Worm (Caenorhabditis elegans) whole organism, midembryonic: ENCODE measurements around the gene tyra-2.

Source experiments
- T22C8.4 ChIP-seq: fragments of 200-800 bp; sonication (Bioruptor generic); IDR thresholded peaks from 2 replicates; pipeline ENCODE4 v1.3.6; 2022; ENCODE audit warnings: missing genetic modification characterization, missing compliant biosample characterization
- cog-1 ChIP-seq: sonication (generic microtip); optimal IDR thresholded peaks from 2 replicates; lab custom pipeline; 2016; ENCODE audit warnings: missing genetic modification characterization, missing compliant biosample characterization
- flt-1 ChIP-seq: fragments of 200-800 bp; sonication (Bioruptor generic); IDR thresholded peaks from 2 replicates; pipeline ENCODE4 v1.3.6; 2022; ENCODE audit warnings: missing genetic modification characterization, missing compliant biosample characterization
- klf-2 ChIP-seq: fragments of 200-800 bp; sonication (Bioruptor generic); conservative IDR thresholded peaks from 2 replicates; pipeline ENCODE4 v1.3.6; 2022; ENCODE audit warnings: missing genetic modification reagents, missing genetic modification characterization, missing compliant biosample characterization
- med-1 ChIP-seq: sonication (generic microtip); optimal IDR thresholded peaks from 2 replicates; lab custom pipeline; 2017; ENCODE audit warnings: missing genetic modification characterization, mild to moderate bottlenecking, missing compliant biosample characterization, antibody characterized with exemption, missing genetic modification reagents; ENCODE audit not compliant: insufficient read depth
- ref-1 ChIP-seq: fragments of 200-800 bp; sonication (Bioruptor generic); conservative IDR thresholded peaks from 2 replicates; pipeline ENCODE4 v1.3.6; 2022; ENCODE audit warnings: missing genetic modification reagents, missing genetic modification characterization, missing compliant biosample characterization
- tab-1 ChIP-seq: fragments of 200-800 bp; sonication (Bioruptor generic); IDR thresholded peaks from 2 replicates; pipeline ENCODE4 v1.3.6; 2022; ENCODE audit warnings: missing genetic modification characterization, missing compliant biosample characterization
- ztf-23 ChIP-seq: fragments of 200-800 bp; sonication (Bioruptor generic); IDR thresholded peaks from 2 replicates; pipeline ENCODE4 v1.3.6; 2022; ENCODE audit warnings: missing genetic modification reagents, missing genetic modification characterization, missing compliant biosample characterization
- ztf-29 ChIP-seq: fragments of 200-800 bp; sonication (Bioruptor generic); IDR thresholded peaks from 2 replicates; pipeline ENCODE4 v1.3.6; 2022; ENCODE audit warnings: missing genetic modification reagents, missing genetic modification characterization, missing compliant biosample characterization

The tyra-2 gene

ce11 chrX:6991427-6991826, 13.9 kb downstream of the tyra-2 start, which contains the start of gene ugt-57:
Gene ugt-57 (plus strand): TSS chrX:6991727.
- TF ChIP-seq med-1 (GFP tag; lab: Kevin White, UChicago) (no peak), klf-2 (GFP tag; lab: Robert Waterston, UW) (no peak), tab-1 (GFP tag; lab: Robert Waterston, UW) (no peak), flt-1 (GFP tag; lab: Robert Waterston, UW) (no peak), ztf-23 (GFP tag; lab: Robert Waterston, UW) (no peak), cog-1 (tag; lab: Kevin White, UChicago) (no peak), ztf-29 (no peak), ref-1 (no peak), T22C8.4 (GFP tag; lab: Robert Waterston, UW) (no peak)

DNA sequence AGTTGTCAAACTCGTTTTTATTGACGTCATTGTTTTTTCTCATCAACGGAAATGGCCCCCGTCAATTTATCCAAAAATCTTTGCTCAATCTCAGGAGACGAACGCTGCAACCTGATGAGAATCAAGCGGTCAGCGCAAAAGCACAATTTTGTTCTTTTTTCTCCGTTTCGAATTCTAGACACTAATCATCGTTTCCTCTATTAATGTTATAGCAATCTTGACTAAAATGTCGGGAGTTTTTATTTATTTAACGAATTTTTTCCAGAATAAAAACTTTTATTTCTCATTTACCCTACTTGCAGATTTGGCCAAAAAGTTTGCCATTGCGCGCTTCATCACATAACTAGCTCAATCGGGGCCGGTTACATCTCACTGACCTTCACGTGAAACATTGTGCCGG, 16.0 kb downstream of the tyra-2 start, which contains the start of gene F01E11.18:
Gene F01E11.18 (plus strand): TSS at position 301 of the 400 bp plus-strand sequence.
- TF ChIP-seq flt-1 (GFP tag; lab: Robert Waterston, UW): no peak
- no peak for TF ChIP-seq klf-2 (GFP tag; lab: Robert Waterston, UW)
- no peak for TF ChIP-seq ref-1
- no peak for TF ChIP-seq ztf-29
- no peak for TF ChIP-seq tab-1 (GFP tag; lab: Robert Waterston, UW)
- TF ChIP-seq ztf-23 (GFP tag; lab: Robert Waterston, UW): no peak
- no peak for TF ChIP-seq med-1 (GFP tag; lab: Kevin White, UChicago)

DNA sequence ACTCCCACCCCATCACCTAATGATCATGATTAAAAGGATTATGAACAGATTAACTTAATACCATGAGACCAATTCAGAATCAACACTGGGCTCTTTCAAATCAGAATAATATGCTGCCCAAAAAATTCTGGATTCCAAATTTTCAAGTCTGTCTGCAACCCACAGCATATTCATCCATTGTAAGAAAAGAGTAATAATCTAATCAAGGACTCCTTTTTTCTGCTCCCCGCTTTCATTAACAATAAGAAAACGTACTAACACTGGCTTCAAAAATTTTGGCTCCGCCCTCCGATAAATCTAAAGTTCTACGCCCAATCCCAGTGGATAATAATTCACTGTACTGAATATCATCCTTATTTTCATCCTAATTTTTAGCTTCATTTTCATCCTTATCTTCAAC, 17.2 kb downstream of the tyra-2 start:
- no peak for TF ChIP-seq cog-1 (tag; lab: Kevin White, UChicago)
- no peak for TF ChIP-seq ztf-23 (GFP tag; lab: Robert Waterston, UW)
- no peak for TF ChIP-seq tab-1 (GFP tag; lab: Robert Waterston, UW)
- TF ChIP-seq ref-1: no peak
- no peak for TF ChIP-seq klf-2 (GFP tag; lab: Robert Waterston, UW)
- no peak for TF ChIP-seq med-1 (GFP tag; lab: Kevin White, UChicago)
- TF ChIP-seq flt-1 (GFP tag; lab: Robert Waterston, UW): no peak
- TF ChIP-seq T22C8.4 (GFP tag; lab: Robert Waterston, UW): no peak
- no peak for TF ChIP-seq ztf-29

DNA sequence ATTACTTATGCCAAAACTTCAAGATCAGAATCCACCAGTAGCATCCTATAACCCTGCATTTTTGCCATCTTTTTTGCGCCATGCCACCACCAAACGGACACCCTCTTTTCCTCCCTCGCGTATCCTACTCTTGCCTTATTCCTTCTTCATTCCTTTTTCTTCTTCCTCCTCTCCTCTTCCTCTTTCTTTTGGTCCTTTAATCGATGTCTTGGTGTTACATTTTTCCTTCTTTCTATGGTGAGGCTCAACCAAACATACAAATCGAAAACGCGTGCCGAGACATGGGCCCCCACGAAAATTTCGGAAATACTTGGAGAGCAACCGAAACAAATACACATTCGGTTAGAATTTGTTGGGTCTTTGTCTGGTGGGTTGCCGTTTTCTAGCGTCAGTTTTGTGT, 34.1 kb downstream of the tyra-2 start:
- no peak for TF ChIP-seq ztf-29
- TF ChIP-seq ref-1: no peak
- TF ChIP-seq tab-1 (GFP tag; lab: Robert Waterston, UW): no peak
- TF ChIP-seq T22C8.4 (GFP tag; lab: Robert Waterston, UW): no peak
- no peak for TF ChIP-seq klf-2 (GFP tag; lab: Robert Waterston, UW)
- TF ChIP-seq flt-1 (GFP tag; lab: Robert Waterston, UW): no peak
- TF ChIP-seq cog-1 (tag; lab: Kevin White, UChicago): no peak
- no peak for TF ChIP-seq ztf-23 (GFP tag; lab: Robert Waterston, UW)
- no peak for TF ChIP-seq med-1 (GFP tag; lab: Kevin White, UChicago)

ce11 chrX:6970134-6970533, 35.2 kb downstream of the tyra-2 start:
- TF ChIP-seq ztf-29 (no peak), med-1 (GFP tag; lab: Kevin White, UChicago) (no peak), cog-1 (tag; lab: Kevin White, UChicago) (no peak), klf-2 (GFP tag; lab: Robert Waterston, UW) (no peak), flt-1 (GFP tag; lab: Robert Waterston, UW) (no peak), tab-1 (GFP tag; lab: Robert Waterston, UW) (no peak), ref-1 (no peak)

ce11 chrX:6968553-6968952, 36.8 kb downstream of the tyra-2 start:
- TF ChIP-seq tab-1 (GFP tag; lab: Robert Waterston, UW) (no peak), ref-1 (no peak), klf-2 (GFP tag; lab: Robert Waterston, UW) (no peak), T22C8.4 (GFP tag; lab: Robert Waterston, UW) (no peak), ztf-23 (GFP tag; lab: Robert Waterston, UW) (no peak), ztf-29 (no peak), cog-1 (tag; lab: Kevin White, UChicago) (no peak), flt-1 (GFP tag; lab: Robert Waterston, UW) (no peak), med-1 (GFP tag; lab: Kevin White, UChicago) (no peak)

DNA sequence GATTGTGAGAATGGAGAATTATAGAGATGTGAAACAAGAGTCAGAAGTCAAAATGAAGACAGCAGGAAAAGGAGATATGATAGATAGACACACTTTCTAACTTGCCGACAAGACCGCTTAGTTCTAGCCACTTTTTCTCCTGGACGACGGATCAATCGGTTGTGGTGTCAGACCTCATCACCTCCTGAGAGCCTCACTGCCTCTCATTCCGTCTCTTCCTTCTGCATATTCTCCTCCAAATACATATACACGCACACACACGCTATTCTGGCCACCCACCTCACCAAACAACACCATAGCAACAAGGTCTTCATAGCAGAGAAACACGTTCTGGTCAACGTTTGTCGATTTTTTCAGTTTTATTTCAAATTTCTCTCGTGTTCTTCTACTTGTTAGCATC, 38.3 kb downstream of the tyra-2 start, which contains the start of gene F01E11.3:
Gene F01E11.3 (plus strand): TSS at position 301 of the 400 bp plus-strand sequence.
- TF ChIP-seq klf-2 (GFP tag; lab: Robert Waterston, UW) (no peak), med-1 (GFP tag; lab: Kevin White, UChicago) (no peak), ztf-29 (no peak), ref-1 (no peak), ztf-23 (GFP tag; lab: Robert Waterston, UW) (no peak), flt-1 (GFP tag; lab: Robert Waterston, UW) (no peak), tab-1 (GFP tag; lab: Robert Waterston, UW) (no peak), cog-1 (tag; lab: Kevin White, UChicago) (no peak), T22C8.4 (GFP tag; lab: Robert Waterston, UW) (no peak)

DNA sequence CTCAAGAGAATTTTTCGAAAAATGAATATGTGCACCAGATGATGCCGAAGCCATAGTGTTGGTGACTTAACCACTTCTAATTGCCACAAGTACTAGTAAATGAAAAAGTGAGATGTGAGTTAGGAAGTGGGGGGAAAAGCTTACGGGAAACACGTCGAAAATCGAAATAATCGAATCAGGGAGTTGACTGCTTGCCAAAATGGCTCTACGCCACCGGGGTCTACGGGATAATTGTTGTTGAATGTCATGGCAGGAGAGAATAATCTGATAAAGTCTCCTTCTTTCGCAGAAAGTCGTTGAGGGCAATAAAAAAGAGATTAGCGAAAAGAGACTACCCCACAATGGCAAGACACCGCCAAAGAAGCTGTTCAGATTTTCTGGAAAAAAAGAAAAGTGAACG, 41.5 kb downstream of the tyra-2 start:
- TF ChIP-seq klf-2 (GFP tag; lab: Robert Waterston, UW) (no peak), flt-1 (GFP tag; lab: Robert Waterston, UW) (no peak)

DNA sequence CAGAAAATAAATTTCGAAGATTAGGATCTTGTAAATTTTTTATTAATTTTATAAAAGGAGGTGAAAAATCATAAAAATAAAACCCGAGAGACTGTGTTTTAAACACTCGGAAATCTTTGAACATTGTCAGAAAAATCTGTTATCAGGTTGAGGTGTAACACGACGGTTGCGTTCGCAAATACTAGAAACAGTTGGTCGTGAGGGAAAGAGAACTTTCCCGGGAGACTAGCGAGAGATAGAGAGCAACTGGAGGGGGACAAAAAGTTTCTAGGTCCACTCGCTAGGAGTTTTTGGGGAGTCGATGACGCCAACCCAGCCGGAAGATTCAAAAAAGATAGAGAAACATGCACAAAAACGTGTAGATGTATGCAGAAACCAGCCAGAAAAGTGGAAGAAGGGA, 43.0 kb downstream of the tyra-2 start:
- no peak for TF ChIP-seq med-1 (GFP tag; lab: Kevin White, UChicago)
- TF ChIP-seq flt-1 (GFP tag; lab: Robert Waterston, UW): no peak
- TF ChIP-seq ztf-29: no peak

DNA sequence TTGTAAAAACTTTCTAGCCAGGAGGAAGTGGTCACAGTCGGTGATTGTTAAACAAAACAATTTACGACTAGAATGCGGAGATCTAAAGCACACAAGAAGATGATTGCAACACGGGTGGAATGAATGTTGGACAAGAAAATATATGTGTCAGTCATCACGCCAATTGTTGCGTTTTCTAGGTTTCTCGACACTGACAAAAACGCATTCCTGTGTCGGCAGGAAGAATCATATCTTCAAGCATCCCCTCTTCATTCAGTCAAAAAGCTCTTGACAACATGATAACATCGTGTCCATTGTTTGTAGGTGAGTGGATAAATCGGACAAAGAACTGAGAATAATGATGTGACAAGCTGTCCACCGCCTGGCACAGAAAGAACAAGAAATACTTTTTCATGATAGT, 45.8 kb downstream of the tyra-2 start:
- TF ChIP-seq klf-2 (GFP tag; lab: Robert Waterston, UW) (no peak), cog-1 (tag; lab: Kevin White, UChicago) (peak; percentile 16)
